Fruit fly (Drosophila melanogaster) whole organism, adult: Measurements from ENCODE around the gene Ids.

Experiments used
- CG12768 ChIP-seq: fragments of 200-800 bp; sonication (Bioruptor generic); optimal IDR thresholded peaks from 2 replicates; lab custom pipeline; 2017; ENCODE audit warnings: missing biosample characterization, missing genetic modification characterization, mild to moderate bottlenecking, moderate library complexity, missing genetic modification reagents
- CG14711 ChIP-seq: fragments of 200-800 bp; sonication (Bioruptor generic); optimal IDR thresholded peaks from 2 replicates; lab custom pipeline; 2018; ENCODE audit warnings: missing biosample characterization, mild to moderate bottlenecking, missing genetic modification characterization, moderate library complexity
- CG33017 ChIP-seq: fragments of 200-800 bp; sonication (Bioruptor generic); optimal IDR thresholded peaks from 2 replicates; lab custom pipeline; 2018; ENCODE audit warnings: missing biosample characterization, mild to moderate bottlenecking, missing genetic modification characterization, moderate library complexity
- CG7101 ChIP-seq: fragments of 200-800 bp; sonication (Bioruptor generic); optimal IDR thresholded peaks from 2 replicates; lab custom pipeline; 2018; ENCODE audit warnings: missing biosample characterization, mild to moderate bottlenecking, missing genetic modification characterization, moderate library complexity
- cic ChIP-seq: fragments of 200-800 bp; sonication (Bioruptor generic); optimal IDR thresholded peaks from 2 replicates; lab custom pipeline; 2017; ENCODE audit warnings: missing biosample characterization, mild to moderate bottlenecking, missing genetic modification characterization, moderate library complexity
- ovo ChIP-seq: fragments of 200-800 bp; sonication (Bioruptor generic); optimal IDR thresholded peaks from 2 replicates; lab custom pipeline; 2016; ENCODE audit warnings: missing biosample characterization, missing genetic modification characterization

dm6 chr3L:3406307-3407061 is 28.4 kb downstream of the Ids start:
- TF ChIP-seq cic: no peak
- TF ChIP-seq CG14711 (tag; lab: Kevin White, UChicago): no peak
- no peak for TF ChIP-seq ovo (GFP tag; lab: Kevin White, UChicago)
- TF ChIP-seq CG33017 (tag; lab: Kevin White, UChicago): no peak
- TF ChIP-seq CG12768 (GFP tag; lab: Kevin White, UChicago): no peak
- no peak for TF ChIP-seq CG7101 (tag; lab: Kevin White, UChicago)
